Worm (Caenorhabditis elegans) whole organism, young adult: ENCODE data around the gene M163.8.

Experiments used
- K11D2.4 ChIP-seq: fragments of 200-800 bp; sonication (Bioruptor generic); IDR thresholded peaks from 2 replicates; pipeline ENCODE4 v1.3.6; 2022; ENCODE audit warnings: missing genetic modification reagents, missing genetic modification characterization, missing compliant biosample characterization
- T07F8.4 ChIP-seq: sonication (generic microtip); optimal IDR thresholded peaks from 2 replicates; lab custom pipeline; 2016; ENCODE audit warnings: mild to moderate bottlenecking, missing genetic modification characterization, moderate library complexity, missing compliant biosample characterization
- ama-1 ChIP-seq, 3 experiments: fragments of 150-350 bp in 1 of 3; sonication (generic microtip) in 2 of 3; optimal IDR thresholded peaks; 2 replicates each; lab custom pipeline; 2014 to 2018; ENCODE audit warnings: missing biosample characterization in 2 of 3, missing genetic modification characterization in 2 of 3, missing genetic modification reagents in 2 of 3
- aptf-2 ChIP-seq: fragments of 200-800 bp; sonication (Bioruptor generic); conservative IDR thresholded peaks from 2 replicates; pipeline ENCODE4 v1.3.6; 2022; ENCODE audit warnings: missing genetic modification reagents, missing genetic modification characterization, missing compliant biosample characterization
- atf-7 ChIP-seq: sonication (generic microtip); optimal IDR thresholded peaks from 2 replicates; lab custom pipeline; 2017; ENCODE audit warnings: mild to moderate bottlenecking, missing genetic modification characterization, missing compliant biosample characterization
- gei-17 ChIP-seq: fragments of 200-800 bp; sonication (Bioruptor generic); optimal IDR thresholded peaks from 2 replicates; lab custom pipeline; 2018; ENCODE audit warnings: mild to moderate bottlenecking, missing genetic modification characterization, missing compliant biosample characterization
- lag-1 ChIP-seq: fragments of 200-800 bp; sonication (Bioruptor generic); IDR thresholded peaks from 2 replicates; pipeline ENCODE4 v1.3.6; 2022; ENCODE audit warnings: missing genetic modification reagents, missing genetic modification characterization, missing compliant biosample characterization
- lir-1 ChIP-seq: fragments of 200-800 bp; sonication (Bioruptor generic); conservative IDR thresholded peaks from 2 replicates; pipeline ENCODE4 v1.3.6; 2022; ENCODE audit warnings: missing genetic modification reagents, missing genetic modification characterization, missing compliant biosample characterization
- madf-8 ChIP-seq: fragments of 200-800 bp; sonication (Bioruptor generic); conservative IDR thresholded peaks from 2 replicates; pipeline ENCODE4 v1.3.6; 2022; ENCODE audit warnings: missing genetic modification reagents, missing genetic modification characterization, missing compliant biosample characterization
- nfya-1 ChIP-seq: sonication (generic microtip); optimal IDR thresholded peaks from 2 replicates; lab custom pipeline; 2017; ENCODE audit warnings: antibody characterized with exemption, missing compliant biosample characterization, missing genetic modification characterization, borderline replicate concordance; ENCODE audit not compliant: insufficient read depth
- repo-1 ChIP-seq: sonication (generic microtip); optimal IDR thresholded peaks from 2 replicates; lab custom pipeline; 2017; ENCODE audit warnings: mild to moderate bottlenecking, missing genetic modification characterization, missing compliant biosample characterization
- sptf-2 ChIP-seq: fragments of 200-800 bp; sonication (Bioruptor generic); optimal IDR thresholded peaks from 2 replicates; lab custom pipeline; 2018; ENCODE audit warnings: mild to moderate bottlenecking, missing genetic modification characterization, missing compliant biosample characterization

ce11 chrX:14481637-14482036 lies 3.3 kb upstream of the M163.8 start:
- TF ChIP-seq aptf-2 (no peak), nfya-1 (tag; lab: Kevin White, UChicago) (no peak), T07F8.4 (no peak), repo-1 (tag; lab: Kevin White, UChicago) (no peak), lag-1 (GFP tag; lab: Robert Waterston, UW) (no peak), madf-8 (GFP tag; lab: Robert Waterston, UW) (no peak), sptf-2 (no peak), gei-17 (GFP tag; lab: Kevin White, UChicago) (no peak), ama-1 (optimal IDR thresholded peaks at IDR 0.05; lab: Kevin White, UChicago) (no peak), ama-1 (GFP tag; optimal IDR thresholded peaks at IDR 0.05; lab: Kevin White, UChicago) (no peak), K11D2.4 (GFP tag; lab: Robert Waterston, UW) (no peak), atf-7 (tag; lab: Kevin White, UChicago) (no peak), lir-1 (GFP tag; lab: Robert Waterston, UW) (no peak)
